Worm (Caenorhabditis elegans) whole organism, L2 larva: ENCODE measurements around the gene pfn-2.
A peak's percentile ranks its signal among the peaks of the same experiment; 100 is the strongest.

Experiments used
- C34F6.9 ChIP-seq: fragments of 150-350 bp; optimal IDR thresholded peaks from 2 replicates; lab custom pipeline; 2014; ENCODE audit warnings: missing biosample characterization, missing genetic modification characterization
- F13H6.1 ChIP-seq: sonication (generic microtip); optimal IDR thresholded peaks from 2 replicates; lab custom pipeline; 2016; ENCODE audit warnings: missing genetic modification characterization, missing compliant biosample characterization
- R02D3.7 ChIP-seq: fragments of 150-350 bp; optimal IDR thresholded peaks from 2 replicates; lab custom pipeline; 2014; ENCODE audit warnings: missing biosample characterization, missing genetic modification characterization
- Y55F3AM.14 ChIP-seq: fragments of 200-800 bp; sonication (Bioruptor generic); optimal IDR thresholded peaks from 2 replicates; lab custom pipeline; 2018; ENCODE audit warnings: mild to moderate bottlenecking, missing genetic modification characterization, missing compliant biosample characterization
- alr-1 ChIP-seq: fragments of 150-350 bp; optimal IDR thresholded peaks from 2 replicates; lab custom pipeline; 2014; ENCODE audit warnings: missing biosample characterization, missing genetic modification characterization
- aly-2 ChIP-seq: fragments of 150-350 bp; optimal IDR thresholded peaks from 2 replicates; lab custom pipeline; 2014; ENCODE audit warnings: missing biosample characterization, missing genetic modification characterization
- ama-1 ChIP-seq: fragments of 150-350 bp; optimal IDR thresholded peaks from 2 replicates; lab custom pipeline; 2018; ENCODE audit warnings: inconsistent platforms
- ceh-16 ChIP-seq: fragments of 150-350 bp; optimal IDR thresholded peaks from 2 replicates; lab custom pipeline; 2014; ENCODE audit warnings: missing biosample characterization, missing genetic modification characterization
- crh-2 ChIP-seq: sonication (generic microtip); optimal IDR thresholded peaks from 2 replicates; lab custom pipeline; 2017; ENCODE audit warnings: missing biosample characterization, missing genetic modification characterization
- dmd-4 ChIP-seq: sonication (generic microtip); optimal IDR thresholded peaks from 2 replicates; lab custom pipeline; 2017; ENCODE audit warnings: missing biosample characterization, missing genetic modification characterization
- egl-27 ChIP-seq: sonication (generic microtip); optimal IDR thresholded peaks from 3 replicates; lab custom pipeline; 2017; ENCODE audit warnings: missing biosample characterization, missing genetic modification reagents, missing genetic modification characterization
- elt-1 ChIP-seq: fragments of 150-350 bp; optimal IDR thresholded peaks from 2 replicates; lab custom pipeline; 2014; ENCODE audit warnings: missing biosample characterization, missing genetic modification characterization
- elt-3 ChIP-seq: sonication (generic microtip); optimal IDR thresholded peaks from 2 replicates; lab custom pipeline; 2017; ENCODE audit warnings: missing biosample characterization, missing genetic modification characterization
- fos-1 ChIP-seq: fragments of 150-350 bp; optimal IDR thresholded peaks from 2 replicates; lab custom pipeline; 2014; ENCODE audit warnings: missing biosample characterization, missing genetic modification characterization
- gmeb-1 ChIP-seq: fragments of 150-350 bp; optimal IDR thresholded peaks from 2 replicates; lab custom pipeline; 2014; ENCODE audit warnings: missing biosample characterization, missing genetic modification characterization
- lin-11 ChIP-seq: fragments of 150-350 bp; sonication (generic microtip); optimal IDR thresholded peaks from 2 replicates; lab custom pipeline; 2014; ENCODE audit warnings: missing biosample characterization, missing genetic modification characterization, inconsistent platforms, mixed read lengths
- lin-13 ChIP-seq: fragments of 150-350 bp; optimal IDR thresholded peaks from 2 replicates; lab custom pipeline; 2014; ENCODE audit warnings: missing biosample characterization, missing genetic modification reagents, missing genetic modification characterization
- lsy-2 ChIP-seq, 2 experiments: fragments of 150-350 bp in 1 of 2; sonication (generic microtip) in 1 of 2; optimal IDR thresholded peaks; 2 replicates each; lab custom pipeline; 2014 to 2017; ENCODE audit warnings: missing biosample characterization in 2 of 2, missing genetic modification characterization in 2 of 2
- mab-5 ChIP-seq: fragments of 150-350 bp; optimal IDR thresholded peaks from 2 replicates; lab custom pipeline; 2014; ENCODE audit warnings: missing biosample characterization, missing genetic modification characterization
- mdl-1 ChIP-seq, 2 experiments: fragments of 150-350 bp in 1 of 2; sonication (generic microtip) in 1 of 2; optimal IDR thresholded peaks; 2 replicates each; lab custom pipeline; 2017; ENCODE audit warnings: missing biosample characterization in 2 of 2, missing genetic modification characterization in 2 of 2
- nhr-10 ChIP-seq: sonication (generic microtip); optimal IDR thresholded peaks from 2 replicates; lab custom pipeline; 2017; ENCODE audit warnings: missing biosample characterization, missing genetic modification characterization
- nhr-11 ChIP-seq: fragments of 150-350 bp; optimal IDR thresholded peaks from 2 replicates; lab custom pipeline; 2014; ENCODE audit warnings: missing biosample characterization, missing genetic modification characterization
- nhr-12 ChIP-seq: fragments of 150-350 bp; optimal IDR thresholded peaks from 2 replicates; lab custom pipeline; 2014; ENCODE audit warnings: missing biosample characterization, missing genetic modification characterization
- nhr-129 ChIP-seq: fragments of 150-350 bp; optimal IDR thresholded peaks from 2 replicates; lab custom pipeline; 2014; ENCODE audit warnings: missing biosample characterization, missing genetic modification characterization
- nhr-21 ChIP-seq: fragments of 150-350 bp; optimal IDR thresholded peaks from 2 replicates; lab custom pipeline; 2014; ENCODE audit warnings: missing biosample characterization, missing genetic modification characterization
- nhr-23 ChIP-seq: fragments of 150-350 bp; optimal IDR thresholded peaks from 2 replicates; lab custom pipeline; 2014; ENCODE audit warnings: missing biosample characterization, missing genetic modification reagents, missing genetic modification characterization
- nhr-237 ChIP-seq: fragments of 150-350 bp; optimal IDR thresholded peaks from 2 replicates; lab custom pipeline; 2014; ENCODE audit warnings: missing biosample characterization, missing genetic modification characterization
- nhr-6 ChIP-seq: fragments of 150-350 bp; optimal IDR thresholded peaks from 2 replicates; lab custom pipeline; 2014; ENCODE audit warnings: missing biosample characterization, missing genetic modification characterization
- nhr-77 ChIP-seq: fragments of 150-350 bp; optimal IDR thresholded peaks from 2 replicates; lab custom pipeline; 2014; ENCODE audit warnings: missing biosample characterization, missing genetic modification characterization
- peb-1 ChIP-seq: fragments of 150-350 bp; optimal IDR thresholded peaks from 2 replicates; lab custom pipeline; 2014; ENCODE audit warnings: missing biosample characterization, missing genetic modification characterization
- sem-4 ChIP-seq: fragments of 150-350 bp; optimal IDR thresholded peaks from 2 replicates; lab custom pipeline; 2014; ENCODE audit warnings: missing biosample characterization, missing genetic modification reagents, missing genetic modification characterization
- skn-1 ChIP-seq: sonication (generic microtip); optimal IDR thresholded peaks from 2 replicates; lab custom pipeline; 2017; ENCODE audit warnings: missing biosample characterization, missing genetic modification characterization
- sma-3 ChIP-seq: sonication (generic microtip); optimal IDR thresholded peaks from 2 replicates; lab custom pipeline; 2016; ENCODE audit warnings: missing genetic modification reagents, missing genetic modification characterization, missing compliant biosample characterization
- sma-9 ChIP-seq, 2 experiments: fragments of 150-350 bp in 1 of 2; sonication (generic microtip) in 1 of 2; optimal IDR thresholded peaks; 2 replicates each; lab custom pipeline; 2014 to 2016; ENCODE audit warnings: missing genetic modification characterization in 2 of 2, mild to moderate bottlenecking in 1 of 2, missing biosample characterization in 1 of 2, missing compliant biosample characterization in 1 of 2, missing genetic modification reagents in 1 of 2, moderate library complexity in 1 of 2
- unc-39 ChIP-seq: fragments of 150-350 bp; optimal IDR thresholded peaks from 2 replicates; lab custom pipeline; 2014; ENCODE audit warnings: missing biosample characterization, missing genetic modification characterization
- unc-55 ChIP-seq: fragments of 150-350 bp; sonication (generic microtip); optimal IDR thresholded peaks from 3 replicates; lab custom pipeline; 2014; ENCODE audit warnings: missing biosample characterization, missing genetic modification reagents, missing genetic modification characterization
- unc-62 ChIP-seq: fragments of 150-350 bp; optimal IDR thresholded peaks from 2 replicates; lab custom pipeline; 2014; ENCODE audit warnings: missing biosample characterization, missing genetic modification reagents, missing genetic modification characterization
- zag-1 ChIP-seq: fragments of 150-350 bp; optimal IDR thresholded peaks from 2 replicates; lab custom pipeline; 2014; ENCODE audit warnings: missing biosample characterization, missing genetic modification characterization
- ztf-4 ChIP-seq: fragments of 150-350 bp; optimal IDR thresholded peaks from 2 replicates; lab custom pipeline; 2014; ENCODE audit warnings: missing biosample characterization, missing genetic modification characterization

The pfn-2 gene

ce11 chrX:5373597-5373996 is 19.7 kb upstream of the pfn-2 start:
- TF ChIP-seq ceh-16 (tag; lab: Kevin White, UChicago) (no peak), aly-2 (no peak), ama-1 (no peak), ztf-4 (tag; lab: Kevin White, UChicago) (no peak), zag-1 (tag; lab: Kevin White, UChicago) (no peak), elt-1 (tag; lab: Kevin White, UChicago) (no peak), crh-2 (tag; lab: Kevin White, UChicago) (no peak), nhr-21 (tag; lab: Kevin White, UChicago) (no peak), sem-4 (tag; lab: Kevin White, UChicago) (no peak), F13H6.1 (tag; lab: Kevin White, UChicago) (no peak)

- TF ChIP-seq alr-1 (tag; lab: Kevin White, UChicago) (no peak), nhr-77 (no peak), nhr-11 (tag; lab: Kevin White, UChicago) (no peak), nhr-23 (tag; lab: Kevin White, UChicago) (no peak), mab-5 (tag; lab: Kevin White, UChicago) (no peak), lin-11 (tag; lab: Kevin White, UChicago) (no peak), sma-9 (GFP tag; optimal IDR thresholded peaks at IDR 0.05; lab: Kevin White, UChicago) (no peak), sma-9 (tag; optimal IDR thresholded peaks at IDR 0.05; lab: Kevin White, UChicago) (no peak), R02D3.7 (no peak), sem-4 (tag; lab: Kevin White, UChicago) (no peak), egl-27 (tag; lab: Kevin White, UChicago) (no peak), fos-1 (tag; lab: Kevin White, UChicago) (no peak), skn-1 (no peak), nhr-21 (tag; lab: Kevin White, UChicago) (no peak), sma-3 (GFP tag; lab: Kevin White, UChicago) (no peak), nhr-6 (no peak), lin-13 (GFP tag; lab: Kevin White, UChicago) (no peak), unc-39 (no peak), zag-1 (tag; lab: Kevin White, UChicago) (no peak), gmeb-1 (tag; lab: Kevin White, UChicago) (no peak), nhr-12 (tag; lab: Kevin White, UChicago) (no peak)
These were observed 18.8 kb upstream of the pfn-2 start, which contains the start of gene F35C8.8 for ce11 chrX:5372638-5373037. Gene F35C8.8 (minus strand): TSS chrX:5372639.

- TF ChIP-seq nhr-237 (tag; lab: Kevin White, UChicago) (no peak), ama-1 (no peak), R02D3.7 (no peak), dmd-4 (tag; lab: Kevin White, UChicago) (no peak)
These were observed 16.7 kb upstream of the pfn-2 start for ce11 chrX:5370605-5371004.

- TF ChIP-seq nhr-10 (tag; lab: Kevin White, UChicago) (no peak), peb-1 (tag; lab: Kevin White, UChicago) (no peak), ztf-4 (tag; lab: Kevin White, UChicago) (no peak), mdl-1 (tag; optimal IDR thresholded peaks at IDR 0.05; lab: Kevin White, UChicago) (peak in 1 of 2 experiments; percentile 12), nhr-21 (tag; lab: Kevin White, UChicago) (no peak), unc-55 (GFP tag; lab: Kevin White, UChicago) (peak; percentile 64), mab-5 (tag; lab: Kevin White, UChicago) (peak; percentile 32), zag-1 (tag; lab: Kevin White, UChicago) (peak; percentile 49), unc-62 (GFP tag; lab: Kevin White, UChicago) (no peak), sma-9 (GFP tag; optimal IDR thresholded peaks at IDR 0.05; lab: Kevin White, UChicago) (peak; percentile 31), sma-9 (tag; optimal IDR thresholded peaks at IDR 0.05; lab: Kevin White, UChicago) (no peak), C34F6.9 (tag; lab: Kevin White, UChicago) (peak; percentile 40), lsy-2 (tag; optimal IDR thresholded peaks at IDR 0.05; lab: Kevin White, UChicago) (peak in 1 of 2 experiments; percentile 33), nhr-237 (tag; lab: Kevin White, UChicago) (no peak), elt-3 (tag; lab: Kevin White, UChicago) (no peak), F13H6.1 (tag; lab: Kevin White, UChicago) (peak; percentile 45), crh-2 (tag; lab: Kevin White, UChicago) (peak; percentile 53), Y55F3AM.14 (GFP tag; lab: Kevin White, UChicago) (peak; percentile 26), nhr-129 (tag; lab: Kevin White, UChicago) (peak; percentile 9), lin-11 (tag; lab: Kevin White, UChicago) (peak; percentile 25)
These were observed 14.3 kb upstream of the pfn-2 start, which contains the start of gene jkk-1 for ce11 chrX:5368220-5368619. Gene jkk-1 (plus strand): TSS chrX:5368468.
